Fruit fly (Drosophila melanogaster) ovary, adult (tissue): Measurements from ENCODE around the gene ppk28.

ENCODE experiments used
- CG17801 ChIP-seq: fragments of 200-800 bp; optimal IDR thresholded peaks from 2 replicates; lab custom pipeline; 2019; ENCODE audit warnings: missing biosample characterization, mild to moderate bottlenecking, missing genetic modification characterization, moderate library complexity; ENCODE audit not compliant: partially characterized antibody

Gene ppk28

dm6 chrX:16836091-16836799 is 30.4 kb downstream of the ppk28 start:
- TF ChIP-seq CG17801 (GFP tag; lab: Kevin White, UChicago): no peak

- no peak for TF ChIP-seq CG17801 (GFP tag; lab: Kevin White, UChicago)
These were observed 31.0 kb downstream of the ppk28 start for dm6 chrX:16836805-16837333.

- TF ChIP-seq CG17801 (GFP tag; lab: Kevin White, UChicago): no peak
These were observed 31.8 kb downstream of the ppk28 start for dm6 chrX:16837588-16838178.

dm6 chrX:16839033-16839432 is 33.2 kb downstream of the ppk28 start:
- no peak for TF ChIP-seq CG17801 (GFP tag; lab: Kevin White, UChicago)

- TF ChIP-seq CG17801 (GFP tag; lab: Kevin White, UChicago): no peak
These were observed 34.0 kb downstream of the ppk28 start for dm6 chrX:16839905-16840304.

dm6 chrX:16844295-16844694 is 38.4 kb downstream of the ppk28 start, which contains the start of gene RSG7:
TSS of gene RSG7 (minus strand) at chrX:16844433.
- TF ChIP-seq CG17801 (GFP tag; lab: Kevin White, UChicago): no peak

dm6 chrX:16846575-16846974 is 40.7 kb downstream of the ppk28 start:
- no peak for TF ChIP-seq CG17801 (GFP tag; lab: Kevin White, UChicago)

dm6 chrX:16848978-16849377 is 43.1 kb downstream of the ppk28 start:
- TF ChIP-seq CG17801 (GFP tag; lab: Kevin White, UChicago): no peak

- TF ChIP-seq CG17801 (GFP tag; lab: Kevin White, UChicago): no peak
These were observed 43.6 kb downstream of the ppk28 start for dm6 chrX:16849517-16849916.

dm6 chrX:16854746-16855145 is 48.9 kb downstream of the ppk28 start:
- TF ChIP-seq CG17801 (GFP tag; lab: Kevin White, UChicago): peak; percentile 58
